Worm (Caenorhabditis elegans): ENCODE measurements around the gene sma-10.

sma-10 gene

ce11 chrIV:290387-290786 is 16.2 kb downstream of the sma-10 start:
- TF ChIP-seq unc-62 (GFP tag; optimal IDR thresholded peaks at IDR 0.05): no peak

DNA sequence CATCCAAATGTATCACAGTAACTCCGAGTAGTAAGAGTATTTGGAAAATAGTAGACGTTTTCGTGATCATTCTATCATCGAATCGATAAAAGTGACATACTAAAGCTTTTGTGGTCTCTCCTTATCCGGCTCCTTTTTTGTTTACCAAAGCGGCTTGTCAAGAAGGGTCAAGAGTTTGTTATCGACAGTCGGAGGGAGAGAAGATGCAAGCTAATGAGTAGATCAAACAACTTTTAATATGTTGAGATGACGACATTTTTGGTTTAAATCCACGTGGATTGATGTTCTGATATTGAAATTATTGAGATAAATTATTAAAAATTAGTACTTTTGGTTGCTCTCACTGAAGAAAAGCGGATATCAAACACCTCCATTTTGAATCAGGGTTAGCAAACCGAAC is 17.1 kb downstream of the sma-10 start, which contains the start of gene T21D12.7:
Gene T21D12.7, minus strand, starts transcription at position 101 of the 400 bp plus-strand sequence.
- TF ChIP-seq hlh-1 (tag; optimal IDR thresholded peaks at IDR 0.05) (no peak), zip-8 (tag; optimal IDR thresholded peaks at IDR 0.05) (no peak), unc-62 (GFP tag; optimal IDR thresholded peaks at IDR 0.05) (no peak)

ce11 chrIV:291851-292367 is 17.7 kb downstream of the sma-10 start:
- TF ChIP-seq nhr-28 (tag; optimal IDR thresholded peaks at IDR 0.05) (no peak), elt-3 (tag; optimal IDR thresholded peaks at IDR 0.05) (no peak), ceh-83 (GFP tag; optimal IDR thresholded peaks at IDR 0.05) (no peak), unc-62 (GFP tag; optimal IDR thresholded peaks at IDR 0.05) (no peak), M03D4.4 (tag; optimal IDR thresholded peaks at IDR 0.05) (no peak), tbx-8 (GFP tag; optimal IDR thresholded peaks at IDR 0.05) (no peak), nhr-237 (tag; optimal IDR thresholded peaks at IDR 0.05) (no peak), unc-120 (tag; optimal IDR thresholded peaks at IDR 0.05; ENCODE audit: poor library complexity, severe bottlenecking) (no peak), hlh-1 (tag; optimal IDR thresholded peaks at IDR 0.05) (no peak)

ce11 chrIV:293163-293755 is 19.0 kb downstream of the sma-10 start:
- TF ChIP-seq hlh-1 (tag; optimal IDR thresholded peaks at IDR 0.05): no peak
- no peak for TF ChIP-seq flh-1 (GFP tag; optimal IDR thresholded peaks at IDR 0.05)
- no peak for TF ChIP-seq cnd-1 (tag; optimal IDR thresholded peaks at IDR 0.05)

DNA sequence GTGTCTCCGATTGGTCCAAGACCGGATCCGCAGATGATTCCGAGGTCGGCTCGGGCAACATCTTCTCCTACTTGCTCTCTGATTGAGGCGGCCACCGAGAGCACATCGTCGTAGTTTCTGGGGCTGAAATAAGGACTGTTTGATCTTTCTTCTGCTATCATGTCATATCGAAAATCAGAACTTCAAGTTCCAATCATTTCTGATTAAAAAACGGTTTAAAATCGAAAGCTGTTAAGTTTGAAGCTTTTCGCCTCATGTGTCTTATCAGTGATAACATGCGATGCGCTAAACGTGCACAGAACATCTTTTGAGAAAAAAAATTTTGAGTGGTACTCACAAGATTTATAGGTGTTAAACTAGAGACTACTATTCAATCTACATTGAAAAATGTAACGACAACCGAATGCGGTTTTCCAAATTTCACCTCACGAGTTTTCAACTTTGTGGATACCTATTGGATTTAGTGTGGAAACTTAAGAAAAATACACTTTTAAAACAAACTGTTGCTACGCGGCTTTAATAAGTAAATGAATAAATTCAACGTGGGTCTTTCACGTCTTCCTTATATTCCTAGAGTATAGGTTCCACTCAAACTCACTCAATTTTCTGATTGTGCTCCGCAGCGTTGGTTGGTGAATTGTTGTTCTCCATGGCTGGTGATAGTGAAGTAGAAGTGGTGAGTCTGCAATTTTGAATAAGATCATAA is 19.9 kb downstream of the sma-10 start:
- no peak for TF ChIP-seq nhr-28 (tag; optimal IDR thresholded peaks at IDR 0.05)

DNA sequence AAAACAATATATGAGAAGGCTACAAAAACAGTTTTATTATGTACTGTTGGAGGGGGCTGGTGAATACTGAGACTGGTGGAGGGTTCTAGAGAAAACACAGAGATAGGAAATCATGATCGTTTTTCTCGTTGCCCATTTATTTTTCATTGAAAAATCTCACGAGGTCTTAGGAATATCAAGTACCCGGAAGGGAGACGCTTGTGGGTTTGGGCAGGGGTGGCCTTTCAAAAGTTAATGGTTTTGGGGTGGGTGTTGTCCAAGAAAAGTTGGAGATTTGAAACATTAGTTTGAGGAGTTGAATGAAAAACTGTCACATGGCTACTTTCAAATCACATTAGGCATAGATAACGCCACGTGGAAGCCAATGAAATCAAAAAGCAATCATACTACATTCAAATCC is 20.5 kb downstream of the sma-10 start:
- no peak for TF ChIP-seq zip-8 (tag; optimal IDR thresholded peaks at IDR 0.05)
- no peak for TF ChIP-seq ztf-11 (tag; optimal IDR thresholded peaks at IDR 0.05)
- TF ChIP-seq ham-2 (GFP tag; optimal IDR thresholded peaks at IDR 0.05): no peak
- no peak for TF ChIP-seq ces-1 (GFP tag; optimal IDR thresholded peaks at IDR 0.05)
- no peak for TF ChIP-seq drap-1 (GFP tag; optimal IDR thresholded peaks at IDR 0.05)
- TF ChIP-seq blmp-1 (tag; optimal IDR thresholded peaks at IDR 0.05): no peak

ce11 chrIV:295734-296201 is 21.5 kb downstream of the sma-10 start:
- TF ChIP-seq lsy-2 (tag; optimal IDR thresholded peaks at IDR 0.05) (no peak), drap-1 (GFP tag; optimal IDR thresholded peaks at IDR 0.05) (no peak), mls-2 (tag; optimal IDR thresholded peaks at IDR 0.05) (no peak), bed-3 (GFP tag; optimal IDR thresholded peaks at IDR 0.05) (no peak), nhr-2 (tag; optimal IDR thresholded peaks at IDR 0.05) (no peak), ces-1 (GFP tag; optimal IDR thresholded peaks at IDR 0.05) (no peak), nhr-28 (tag; optimal IDR thresholded peaks at IDR 0.05) (no peak), elt-1 (tag; optimal IDR thresholded peaks at IDR 0.05; ENCODE audit: borderline replicate concordance, insufficient read depth) (no peak), ceh-39 (tag; optimal IDR thresholded peaks at IDR 0.05) (no peak)

DNA sequence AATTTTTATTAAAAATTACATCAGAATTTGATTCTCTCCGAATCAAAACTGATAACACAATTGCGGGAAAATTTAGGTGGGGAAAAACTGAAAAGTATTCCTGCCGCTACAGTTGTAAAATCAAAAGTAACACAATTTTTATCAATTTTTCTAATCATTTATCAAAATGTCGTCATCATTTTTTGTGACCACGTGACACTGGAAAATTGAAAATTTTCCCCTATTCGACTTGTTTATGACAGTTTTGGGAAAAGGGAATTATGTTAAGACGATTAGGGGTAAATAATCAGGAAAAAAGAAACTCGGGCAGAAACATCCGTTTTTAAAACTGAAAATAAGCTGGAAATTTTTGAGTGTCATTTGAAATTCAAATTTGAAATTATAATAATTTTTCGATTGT is 22.6 kb downstream of the sma-10 start:
- no peak for TF ChIP-seq unc-62 (GFP tag; optimal IDR thresholded peaks at IDR 0.05)
- no peak for TF ChIP-seq pha-4 (tag; optimal IDR thresholded peaks at IDR 0.05)
- TF ChIP-seq ceh-39 (tag; optimal IDR thresholded peaks at IDR 0.05): no peak
- no peak for TF ChIP-seq ceh-83 (GFP tag; optimal IDR thresholded peaks at IDR 0.05)
- TF ChIP-seq tbx-8 (GFP tag; optimal IDR thresholded peaks at IDR 0.05): no peak
- no peak for TF ChIP-seq drap-1 (GFP tag; optimal IDR thresholded peaks at IDR 0.05)
- TF ChIP-seq nhr-12 (tag; optimal IDR thresholded peaks at IDR 0.05): no peak
- TF ChIP-seq nhr-76 (tag; optimal IDR thresholded peaks at IDR 0.05): no peak
- TF ChIP-seq sem-2 (GFP tag; optimal IDR thresholded peaks at IDR 0.05): no peak

Measured in whole organism, mixed stage, embryonic.